Fruit fly (Drosophila melanogaster) whole organism, prepupa: ENCODE measurements around the gene Pdk1.

Experiments used
- Blimp-1 ChIP-seq: fragments of 200-800 bp; sonication (Bioruptor generic); optimal IDR thresholded peaks from 3 replicates; lab custom pipeline; 2017; ENCODE audit warnings: missing biosample characterization, missing genetic modification characterization, mild to moderate bottlenecking, moderate library complexity, missing genetic modification reagents
- CG10631 ChIP-seq: fragments of 200-800 bp; sonication (Bioruptor generic); optimal IDR thresholded peaks from 2 replicates; lab custom pipeline; 2016; ENCODE audit warnings: missing biosample characterization, missing genetic modification characterization
- CG10669 ChIP-seq: fragments of 200-800 bp; sonication (Bioruptor generic); optimal IDR thresholded peaks from 3 replicates; lab custom pipeline; 2018; ENCODE audit warnings: missing biosample characterization, mild to moderate bottlenecking, missing genetic modification characterization, moderate library complexity
- CG11294 ChIP-seq: fragments of 200-800 bp; sonication (Bioruptor generic); IDR thresholded peaks from 2 replicates; pipeline ENCODE4 v1.3.6; 2022; ENCODE audit warnings: missing biosample characterization, missing genetic modification characterization
- CG11762 ChIP-seq: fragments of 200-800 bp; sonication (Bioruptor generic); optimal IDR thresholded peaks from 3 replicates; lab custom pipeline; 2016; ENCODE audit warnings: missing biosample characterization, missing genetic modification characterization; ENCODE audit not compliant: insufficient read depth
- CG11902 ChIP-seq: fragments of 200-800 bp; sonication (Bioruptor generic); optimal IDR thresholded peaks from 3 replicates; lab custom pipeline; 2016; ENCODE audit warnings: missing biosample characterization, missing genetic modification characterization
- CG15336 ChIP-seq: fragments of 200-800 bp; sonication (Bioruptor generic); IDR thresholded peaks from 2 replicates; pipeline ENCODE4 v1.3.6; 2022; ENCODE audit warnings: missing biosample characterization, missing genetic modification characterization
- CG1621 ChIP-seq: fragments of 200-800 bp; sonication (Bioruptor generic); optimal IDR thresholded peaks from 3 replicates; lab custom pipeline; 2018; ENCODE audit warnings: missing biosample characterization, mild to moderate bottlenecking, missing genetic modification characterization
- CG6276 ChIP-seq: fragments of 200-800 bp; sonication (Bioruptor generic); optimal IDR thresholded peaks from 2 replicates; lab custom pipeline; 2017; ENCODE audit warnings: missing biosample characterization, mild to moderate bottlenecking, missing genetic modification characterization
- CG6808 ChIP-seq: fragments of 200-800 bp; sonication (Bioruptor generic); optimal IDR thresholded peaks from 3 replicates; lab custom pipeline; 2017; ENCODE audit warnings: missing biosample characterization, missing genetic modification characterization, mild to moderate bottlenecking, moderate library complexity, missing genetic modification reagents
- CG6854 ChIP-seq: fragments of 200-800 bp; sonication (Bioruptor generic); optimal IDR thresholded peaks from 2 replicates; lab custom pipeline; 2017; ENCODE audit warnings: missing biosample characterization, mild to moderate bottlenecking, missing genetic modification characterization
- CG8119 ChIP-seq: fragments of 200-800 bp; sonication (Bioruptor generic); IDR thresholded peaks from 3 replicates; pipeline ENCODE4 v1.3.6; 2022; ENCODE audit warnings: missing biosample characterization, missing genetic modification characterization
- CG8319 ChIP-seq: fragments of 200-800 bp; sonication (Bioruptor generic); optimal IDR thresholded peaks from 3 replicates; lab custom pipeline; 2016; ENCODE audit warnings: missing biosample characterization, missing genetic modification characterization
- CG9139 ChIP-seq: fragments of 200-800 bp; sonication (Bioruptor generic); optimal IDR thresholded peaks from 3 replicates; lab custom pipeline; 2017; ENCODE audit warnings: missing biosample characterization, mild to moderate bottlenecking, missing genetic modification characterization
- Eip78C ChIP-seq: fragments of 200-800 bp; sonication (Bioruptor generic); peaks from one replicate; lab custom pipeline; 2016; ENCODE audit warnings: missing biosample characterization, missing genetic modification characterization
- Eip93F ChIP-seq: fragments of 200-800 bp; sonication (Bioruptor generic); optimal IDR thresholded peaks from 2 replicates; lab custom pipeline; 2016; ENCODE audit warnings: missing biosample characterization, mild to moderate bottlenecking, missing genetic modification characterization
- Ets21C ChIP-seq: fragments of 200-800 bp; sonication (Bioruptor generic); optimal IDR thresholded peaks from 3 replicates; lab custom pipeline; 2016; ENCODE audit warnings: missing biosample characterization, missing genetic modification characterization
- Ets96B ChIP-seq: fragments of 200-800 bp; optimal IDR thresholded peaks from 2 replicates; lab custom pipeline; 2019; ENCODE audit warnings: missing biosample characterization, mild to moderate bottlenecking, missing genetic modification characterization, moderate library complexity
- Gug ChIP-seq: fragments of 200-800 bp; sonication (Bioruptor generic); IDR thresholded peaks from 2 replicates; pipeline ENCODE4 v1.3.6; 2022; ENCODE audit warnings: missing biosample characterization, missing genetic modification characterization
- Hr38 ChIP-seq: sonication (Bioruptor generic); optimal IDR thresholded peaks from 2 replicates; lab custom pipeline; 2016; ENCODE audit warnings: missing biosample characterization, missing genetic modification characterization
- Hr39 ChIP-seq: fragments of 200-800 bp; sonication (Bioruptor generic); optimal IDR thresholded peaks from 2 replicates; lab custom pipeline; 2016; ENCODE audit warnings: missing biosample characterization, missing genetic modification characterization
- Lpt ChIP-seq: fragments of 200-800 bp; sonication (Bioruptor generic); optimal IDR thresholded peaks from 3 replicates; lab custom pipeline; 2016; ENCODE audit warnings: missing biosample characterization, missing genetic modification characterization
- Met ChIP-seq: fragments of 200-800 bp; sonication (Bioruptor generic); optimal IDR thresholded peaks from 3 replicates; lab custom pipeline; 2016; ENCODE audit warnings: missing biosample characterization, missing genetic modification characterization
- OdsH ChIP-seq: fragments of 200-800 bp; sonication (Bioruptor generic); optimal IDR thresholded peaks from 3 replicates; lab custom pipeline; 2016; ENCODE audit warnings: missing biosample characterization, missing genetic modification characterization
- Smox ChIP-seq: fragments of 200-800 bp; sonication (Bioruptor generic); optimal IDR thresholded peaks from 3 replicates; lab custom pipeline; 2016; ENCODE audit warnings: missing biosample characterization, missing genetic modification characterization
- Sox15 ChIP-seq: fragments of 200-800 bp; sonication (Bioruptor generic); optimal IDR thresholded peaks from 3 replicates; lab custom pipeline; 2016; ENCODE audit warnings: missing biosample characterization, missing genetic modification characterization
- achi ChIP-seq: fragments of 200-800 bp; sonication (Bioruptor generic); optimal IDR thresholded peaks from 3 replicates; lab custom pipeline; 2016; ENCODE audit warnings: missing biosample characterization, missing genetic modification characterization
- acj6 ChIP-seq: fragments of 200-800 bp; sonication (Bioruptor generic); optimal IDR thresholded peaks from 3 replicates; lab custom pipeline; 2016; ENCODE audit warnings: missing biosample characterization, missing genetic modification characterization
- dac ChIP-seq: fragments of 200-800 bp; sonication (Bioruptor generic); optimal IDR thresholded peaks from 2 replicates; lab custom pipeline; 2017; ENCODE audit warnings: missing biosample characterization, mild to moderate bottlenecking, missing genetic modification characterization
- dsx ChIP-seq: fragments of 200-800 bp; optimal IDR thresholded peaks from 3 replicates; lab custom pipeline; 2019; ENCODE audit warnings: missing biosample characterization, mild to moderate bottlenecking, missing genetic modification characterization, moderate library complexity; ENCODE audit not compliant: poor library complexity, severe bottlenecking
- eg ChIP-seq: fragments of 200-800 bp; sonication (Bioruptor generic); IDR thresholded peaks from 3 replicates; pipeline ENCODE4 v1.3.6; 2022; ENCODE audit warnings: missing biosample characterization, missing genetic modification characterization
- esn ChIP-seq: fragments of 200-800 bp; sonication (Bioruptor generic); optimal IDR thresholded peaks from 2 replicates; lab custom pipeline; 2016; ENCODE audit warnings: missing biosample characterization, mild to moderate bottlenecking, missing genetic modification characterization, moderate library complexity
- fd59A ChIP-seq: fragments of 200-800 bp; sonication (Bioruptor generic); optimal IDR thresholded peaks from 2 replicates; lab custom pipeline; 2017; ENCODE audit warnings: missing biosample characterization, mild to moderate bottlenecking, missing genetic modification characterization, missing genetic modification reagents
- fd85E ChIP-seq: fragments of 200-800 bp; sonication (Bioruptor generic); optimal IDR thresholded peaks from 3 replicates; lab custom pipeline; 2016; ENCODE audit warnings: missing biosample characterization, missing genetic modification characterization
- fkh ChIP-seq: fragments of 200-800 bp; sonication (Bioruptor generic); optimal IDR thresholded peaks from 3 replicates; lab custom pipeline; 2017; ENCODE audit warnings: missing biosample characterization, mild to moderate bottlenecking, missing genetic modification characterization, moderate library complexity
- pdm3 ChIP-seq: fragments of 200-800 bp; sonication (Bioruptor generic); optimal IDR thresholded peaks from 3 replicates; lab custom pipeline; 2016; ENCODE audit warnings: missing biosample characterization, missing genetic modification characterization
- salr ChIP-seq, 2 experiments: fragments of 200-800 bp; sonication (Bioruptor generic); optimal IDR thresholded peaks; 3 replicates each; lab custom pipeline; 2016 to 2018; ENCODE audit warnings: missing biosample characterization in 2 of 2, missing genetic modification characterization in 2 of 2, mild to moderate bottlenecking in 1 of 2
- spab ChIP-seq: fragments of 200-800 bp; sonication (Bioruptor generic); optimal IDR thresholded peaks from 2 replicates; lab custom pipeline; 2017; ENCODE audit warnings: missing biosample characterization, mild to moderate bottlenecking, missing genetic modification characterization, missing genetic modification reagents
- ss ChIP-seq, 2 experiments: fragments of 200-800 bp; sonication (Bioruptor generic); optimal IDR thresholded peaks; 2 replicates in 1 of 2; 3 replicates in 1 of 2; lab custom pipeline; 2017 to 2018; ENCODE audit warnings: mild to moderate bottlenecking in 2 of 2, missing biosample characterization in 2 of 2, missing genetic modification characterization in 2 of 2, moderate library complexity in 1 of 2
- topi ChIP-seq: fragments of 200-800 bp; sonication (Bioruptor generic); optimal IDR thresholded peaks from 3 replicates; lab custom pipeline; 2016; ENCODE audit warnings: missing biosample characterization, missing genetic modification characterization
- vri ChIP-seq: fragments of 200-800 bp; sonication (Bioruptor generic); optimal IDR thresholded peaks from 3 replicates; lab custom pipeline; 2016; ENCODE audit warnings: missing biosample characterization, mild to moderate bottlenecking, missing genetic modification characterization

The Pdk1 gene

DNA sequence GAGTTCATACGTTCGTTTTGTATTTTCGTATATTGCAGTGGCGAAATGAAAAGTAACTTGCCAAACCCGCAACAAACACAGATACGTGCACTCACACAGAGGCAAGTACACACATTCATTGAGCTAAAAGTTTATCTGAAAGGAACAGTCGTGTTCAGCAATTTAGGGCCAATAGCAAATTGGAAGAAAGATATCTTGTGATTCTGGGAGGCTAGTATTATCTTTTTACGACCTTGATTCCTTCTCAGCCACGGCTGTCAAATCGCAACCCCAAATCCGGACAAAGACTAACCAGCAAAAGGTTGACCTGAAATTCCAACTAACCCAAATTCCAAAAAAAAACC, 37.5 kb downstream of the Pdk1 start (continued):
- TF ChIP-seq vri (GFP tag; lab: Kevin White, UChicago) (no peak), salr (GFP tag; optimal IDR thresholded peaks at IDR 0.05; lab: Kevin White, UChicago) (no peak), CG11762 (no peak), OdsH (GFP tag; lab: Kevin White, UChicago) (no peak), fkh (GFP tag; lab: Kevin White, UChicago) (no peak), achi (GFP tag; lab: Kevin White, UChicago) (no peak), Gug (GFP tag; lab: Robert Waterston, UW) (no peak), Eip93F (GFP tag; lab: Kevin White, UChicago) (no peak), CG6276 (GFP tag; lab: Kevin White, UChicago) (no peak), dac (GFP tag; lab: Kevin White, UChicago) (no peak), CG9139 (GFP tag; lab: Kevin White, UChicago) (no peak), acj6 (GFP tag; lab: Kevin White, UChicago) (no peak), CG11902 (no peak), Lpt (GFP tag; lab: Kevin White, UChicago) (no peak), eg (GFP tag; lab: Robert Waterston, UW) (no peak), CG10631 (GFP tag; lab: Kevin White, UChicago) (no peak), CG15336 (GFP tag; lab: Robert Waterston, UW) (no peak), CG6808 (GFP tag; lab: Kevin White, UChicago) (no peak), CG10669 (GFP tag; lab: Kevin White, UChicago) (no peak), spab (GFP tag; lab: Kevin White, UChicago) (no peak), Met (GFP tag; lab: Kevin White, UChicago) (peak; percentile 28), ss (GFP tag; optimal IDR thresholded peaks at IDR 0.05; lab: Kevin White, UChicago) (no peak), Ets96B (tag; lab: Kevin White, UChicago) (no peak), Hr38 (GFP tag; lab: Kevin White, UChicago) (no peak), Hr39 (GFP tag; lab: Kevin White, UChicago) (no peak), Smox (GFP tag; lab: Kevin White, UChicago) (no peak), Blimp-1 (GFP tag; lab: Kevin White, UChicago) (peak; percentile 25)

DNA sequence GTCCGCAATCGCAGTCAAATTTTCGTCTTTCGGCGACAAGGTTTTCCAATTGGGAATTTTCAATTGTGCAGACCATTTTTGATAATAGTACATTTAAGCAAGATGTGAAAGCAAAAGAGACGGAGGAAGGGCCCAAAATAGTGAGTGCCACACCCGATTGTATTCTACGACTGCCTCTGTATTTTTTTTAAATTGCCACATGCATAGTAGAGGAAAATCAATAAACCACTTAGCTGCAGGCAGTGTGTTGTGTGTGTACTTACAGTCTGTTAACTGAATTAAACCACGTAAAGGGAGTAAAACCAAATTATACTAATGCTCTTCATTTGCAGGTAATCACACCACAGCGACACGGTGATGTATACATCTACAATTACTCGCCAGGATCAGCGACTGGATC, 42.5 kb downstream of the Pdk1 start:
- TF ChIP-seq CG1621 (no peak), Eip78C (GFP tag; lab: Kevin White, UChicago) (peak; percentile 21)

DNA sequence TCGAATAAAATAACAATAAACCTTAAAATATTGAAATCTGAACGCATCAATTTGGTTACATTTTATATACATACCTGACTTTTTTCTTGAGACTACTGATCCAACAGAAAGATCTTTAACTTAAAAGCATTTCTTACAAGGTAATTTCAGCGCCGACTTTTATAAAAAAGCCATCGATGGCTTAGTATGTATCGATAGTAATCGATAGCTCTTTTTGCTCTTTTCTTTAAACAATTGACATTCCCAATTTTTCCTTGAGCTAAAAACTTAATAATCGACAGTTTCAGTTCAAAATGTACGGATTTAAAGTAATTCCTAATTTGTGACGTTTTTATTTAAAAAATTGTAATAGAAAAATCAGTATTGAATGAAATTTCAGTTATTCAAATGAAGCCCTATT, 45.3 kb downstream of the Pdk1 start:
- TF ChIP-seq Ets96B (tag; lab: Kevin White, UChicago) (no peak), esn (GFP tag; lab: Kevin White, UChicago) (peak; percentile 24), dsx (GFP tag; lab: Kevin White, UChicago) (peak; percentile 36), salr (GFP tag; optimal IDR thresholded peaks at IDR 0.05; lab: Kevin White, UChicago) (no peak), Eip78C (GFP tag; lab: Kevin White, UChicago) (peak; percentile 49), fd85E (no peak), achi (GFP tag; lab: Kevin White, UChicago) (peak; percentile 28), CG8119 (GFP tag; lab: Robert Waterston, UW) (no peak), fkh (GFP tag; lab: Kevin White, UChicago) (no peak)

DNA sequence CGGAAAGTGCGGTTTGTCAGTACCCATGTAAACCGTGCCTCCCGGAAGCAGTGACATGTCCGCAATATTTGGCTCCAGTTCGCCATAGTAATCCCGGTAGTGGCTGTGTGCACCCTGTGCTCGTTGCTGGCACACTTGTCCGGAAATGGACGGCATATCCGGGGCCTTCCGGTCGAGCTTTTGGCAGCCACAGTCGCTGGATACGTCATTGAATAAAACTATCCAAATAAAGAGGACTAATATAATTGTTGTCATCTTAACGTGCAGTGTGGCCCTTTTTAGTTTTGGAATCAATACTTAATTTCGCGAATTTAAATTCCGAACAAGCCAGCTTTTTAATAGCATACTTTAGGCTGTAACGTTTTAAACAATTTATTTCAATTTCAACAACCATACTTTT, 46.7 kb downstream of the Pdk1 start, which contains the start of gene CG7049:
TSS of gene CG7049 (minus strand) at position 280 of the 400 bp plus-strand sequence.
- TF ChIP-seq topi (no peak), CG10631 (GFP tag; lab: Kevin White, UChicago) (no peak), Sox15 (no peak), CG8319 (no peak), ss (GFP tag; optimal IDR thresholded peaks at IDR 0.05; lab: Kevin White, UChicago) (no peak), CG11294 (GFP tag; lab: Robert Waterston, UW) (no peak), Ets21C (no peak), pdm3 (GFP tag; lab: Kevin White, UChicago) (no peak), Met (GFP tag; lab: Kevin White, UChicago) (no peak), CG1621 (peak; percentile 18), CG10669 (GFP tag; lab: Kevin White, UChicago) (no peak), Eip78C (GFP tag; lab: Kevin White, UChicago) (peak; percentile 63), CG6854 (GFP tag; lab: Kevin White, UChicago) (peak; percentile 8), fkh (GFP tag; lab: Kevin White, UChicago) (peak; percentile 28), fd59A (GFP tag; lab: Kevin White, UChicago) (no peak), Eip93F (GFP tag; lab: Kevin White, UChicago) (no peak)
- TF ChIP-seq, all 60 proteins: peak for 4
